Fruit fly (Drosophila melanogaster) whole organism, adult: Measurements from ENCODE around the gene Os-C.

Experiments
- CG11617 ChIP-seq: fragments of 200-800 bp; sonication (Bioruptor generic); optimal IDR thresholded peaks from 2 replicates; lab custom pipeline; 2017; ENCODE audit warnings: mild to moderate bottlenecking, missing biosample characterization, missing genetic modification reagents, missing genetic modification characterization
- CG12768 ChIP-seq: fragments of 200-800 bp; sonication (Bioruptor generic); optimal IDR thresholded peaks from 2 replicates; lab custom pipeline; 2017; ENCODE audit warnings: missing biosample characterization, missing genetic modification characterization, mild to moderate bottlenecking, moderate library complexity, missing genetic modification reagents
- CG14711 ChIP-seq: fragments of 200-800 bp; sonication (Bioruptor generic); optimal IDR thresholded peaks from 2 replicates; lab custom pipeline; 2018; ENCODE audit warnings: missing biosample characterization, mild to moderate bottlenecking, missing genetic modification characterization, moderate library complexity
- CG1620 ChIP-seq: fragments of 200-800 bp; sonication (Bioruptor generic); optimal IDR thresholded peaks from 2 replicates; lab custom pipeline; 2016; ENCODE audit warnings: missing biosample characterization, missing genetic modification characterization
- CG5204 ChIP-seq: fragments of 200-800 bp; sonication (Bioruptor generic); optimal IDR thresholded peaks from 2 replicates; lab custom pipeline; 2016; ENCODE audit warnings: missing biosample characterization, missing genetic modification characterization
- CG7045 ChIP-seq: fragments of 200-800 bp; sonication (Bioruptor generic); optimal IDR thresholded peaks from 2 replicates; lab custom pipeline; 2017; ENCODE audit warnings: missing biosample characterization, mild to moderate bottlenecking, missing genetic modification characterization
- CG7101 ChIP-seq: fragments of 200-800 bp; sonication (Bioruptor generic); optimal IDR thresholded peaks from 2 replicates; lab custom pipeline; 2018; ENCODE audit warnings: missing biosample characterization, mild to moderate bottlenecking, missing genetic modification characterization, moderate library complexity
- Clk ChIP-seq: fragments of 200-800 bp; sonication (Bioruptor generic); optimal IDR thresholded peaks from 2 replicates; lab custom pipeline; 2017; ENCODE audit warnings: missing biosample characterization, missing genetic modification characterization
- Crg-1 ChIP-seq: fragments of 200-800 bp; sonication (Bioruptor generic); optimal IDR thresholded peaks from 2 replicates; lab custom pipeline; 2016; ENCODE audit warnings: missing biosample characterization, missing genetic modification characterization
- Hr96 ChIP-seq: fragments of 200-800 bp; sonication (Bioruptor generic); optimal IDR thresholded peaks from 2 replicates; lab custom pipeline; 2016; ENCODE audit warnings: missing biosample characterization, missing genetic modification characterization
- Mnt ChIP-seq: fragments of 200-800 bp; sonication (Bioruptor generic); optimal IDR thresholded peaks from 2 replicates; lab custom pipeline; 2016; ENCODE audit warnings: missing biosample characterization, mild to moderate bottlenecking, missing genetic modification characterization
- bab1 ChIP-seq: fragments of 200-800 bp; sonication (Bioruptor generic); optimal IDR thresholded peaks from 3 replicates; lab custom pipeline; 2019; ENCODE audit warnings: missing biosample characterization, mild to moderate bottlenecking, missing genetic modification characterization, moderate library complexity
- cic ChIP-seq: fragments of 200-800 bp; sonication (Bioruptor generic); optimal IDR thresholded peaks from 2 replicates; lab custom pipeline; 2017; ENCODE audit warnings: missing biosample characterization, mild to moderate bottlenecking, missing genetic modification characterization, moderate library complexity
- cnc ChIP-seq, 2 experiments: fragments of >200 bp; optimal IDR thresholded peaks; 2 replicates each; lab custom pipeline; 2017
- kay ChIP-seq: fragments of 200-800 bp; sonication (Bioruptor generic); peaks from one replicate; lab custom pipeline; 2016; ENCODE audit warnings: missing biosample characterization, missing genetic modification characterization, borderline replicate concordance
- ovo ChIP-seq: fragments of 200-800 bp; sonication (Bioruptor generic); optimal IDR thresholded peaks from 2 replicates; lab custom pipeline; 2016; ENCODE audit warnings: missing biosample characterization, missing genetic modification characterization
- pad ChIP-seq: fragments of 200-800 bp; sonication (Bioruptor generic); optimal IDR thresholded peaks from 3 replicates; lab custom pipeline; 2017; ENCODE audit warnings: missing biosample characterization, missing genetic modification characterization, mild to moderate bottlenecking, moderate library complexity, missing genetic modification reagents
- tj ChIP-seq: fragments of 200-800 bp; sonication (Bioruptor generic); optimal IDR thresholded peaks from 3 replicates; lab custom pipeline; 2017; ENCODE audit warnings: missing biosample characterization, mild to moderate bottlenecking, missing genetic modification characterization, moderate library complexity
- toe ChIP-seq: fragments of 200-800 bp; sonication (Bioruptor generic); optimal IDR thresholded peaks from 2 replicates; lab custom pipeline; 2016; ENCODE audit warnings: missing biosample characterization, missing genetic modification characterization

Gene Os-C

DNA sequence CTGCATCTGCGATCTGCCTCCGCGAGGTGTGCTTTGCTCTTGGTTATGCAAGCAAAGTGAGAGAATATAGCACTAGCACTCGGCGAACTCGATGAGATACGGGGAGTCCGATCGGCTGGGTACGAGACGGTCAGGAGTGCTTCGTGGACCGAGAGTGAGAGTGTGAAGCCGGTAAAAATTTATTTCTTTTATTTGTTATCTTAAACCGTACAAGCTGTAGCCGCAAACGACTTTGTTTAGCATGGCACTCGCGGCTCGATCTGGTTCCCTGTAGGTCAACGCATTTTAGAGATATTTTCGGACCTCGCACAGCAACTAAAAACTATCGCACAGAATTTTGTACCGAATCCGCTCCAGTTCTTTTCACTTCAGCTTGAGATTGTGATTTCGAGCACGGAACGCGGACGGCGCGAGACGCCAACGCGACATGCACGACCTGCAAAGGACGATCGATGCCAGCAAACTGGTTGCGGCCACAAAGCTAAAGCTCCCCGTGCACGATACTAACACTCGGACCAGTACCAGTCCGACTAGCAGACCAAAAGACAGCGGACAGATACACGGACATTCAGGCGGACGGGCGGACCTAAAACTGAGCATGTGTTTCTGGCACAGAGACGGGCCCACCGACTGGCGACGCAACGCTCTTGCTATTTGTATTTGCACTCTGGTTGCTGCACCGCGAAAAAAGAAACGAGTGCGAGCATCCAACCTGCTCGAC, 12.1 kb upstream of the Os-C start:
- TF ChIP-seq Hr96 (GFP tag; lab: Kevin White, UChicago), result peak; percentile 11
- TF ChIP-seq CG12768 (GFP tag; lab: Kevin White, UChicago), result no peak
- TF ChIP-seq kay (GFP tag; lab: Kevin White, UChicago), result no peak

DNA sequence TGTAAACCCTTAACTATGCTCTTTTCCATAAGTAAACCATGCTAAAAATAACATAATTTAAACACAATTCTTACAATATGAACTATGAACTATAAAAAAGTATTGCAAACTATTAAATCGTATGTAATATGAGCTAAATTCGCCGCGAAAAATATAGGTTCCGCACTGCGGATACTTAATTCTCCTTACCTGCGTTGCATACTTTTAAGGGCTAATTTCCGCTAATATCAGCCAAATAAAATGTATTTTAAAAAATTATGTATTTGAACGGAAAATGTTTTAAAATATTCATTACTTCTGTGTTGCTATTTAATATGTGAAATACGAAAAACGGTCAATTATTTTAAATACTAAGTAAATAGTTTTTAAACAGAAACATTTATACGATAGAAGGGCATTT, 11.4 kb upstream of the Os-C start, which contains the start of gene dsx:
Gene dsx, minus strand, starts transcription at position 62 of the 400 bp plus-strand sequence.
- TF ChIP-seq Crg-1 (GFP tag; lab: Kevin White, UChicago) (no peak), CG7045 (peak; percentile 11), tj (no peak), Clk (no peak), CG11617 (no peak), CG5204 (GFP tag; lab: Kevin White, UChicago) (no peak)

DNA sequence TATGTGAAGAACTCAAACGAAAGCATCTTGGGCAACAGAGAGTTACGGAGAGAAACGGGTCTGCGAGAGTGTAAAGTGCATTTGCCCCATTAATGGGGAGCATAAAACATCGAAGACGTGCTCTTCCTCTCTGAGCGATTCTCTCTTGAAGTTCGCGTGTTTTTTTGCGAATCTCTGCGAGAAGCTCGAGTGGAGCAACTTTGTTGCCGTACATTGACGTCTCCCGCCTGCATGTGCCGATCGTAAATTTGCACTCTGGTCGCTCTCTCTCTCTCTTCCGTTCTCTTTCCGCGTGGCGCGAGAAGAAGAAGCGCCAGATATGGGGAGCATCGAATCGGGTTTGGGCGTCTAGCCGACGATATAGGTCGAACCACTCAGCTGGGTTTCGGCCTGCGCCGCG, 11.0 kb upstream of the Os-C start:
- TF ChIP-seq Mnt (GFP tag; lab: Kevin White, UChicago) (peak; percentile 71), Crg-1 (GFP tag; lab: Kevin White, UChicago) (no peak)

DNA sequence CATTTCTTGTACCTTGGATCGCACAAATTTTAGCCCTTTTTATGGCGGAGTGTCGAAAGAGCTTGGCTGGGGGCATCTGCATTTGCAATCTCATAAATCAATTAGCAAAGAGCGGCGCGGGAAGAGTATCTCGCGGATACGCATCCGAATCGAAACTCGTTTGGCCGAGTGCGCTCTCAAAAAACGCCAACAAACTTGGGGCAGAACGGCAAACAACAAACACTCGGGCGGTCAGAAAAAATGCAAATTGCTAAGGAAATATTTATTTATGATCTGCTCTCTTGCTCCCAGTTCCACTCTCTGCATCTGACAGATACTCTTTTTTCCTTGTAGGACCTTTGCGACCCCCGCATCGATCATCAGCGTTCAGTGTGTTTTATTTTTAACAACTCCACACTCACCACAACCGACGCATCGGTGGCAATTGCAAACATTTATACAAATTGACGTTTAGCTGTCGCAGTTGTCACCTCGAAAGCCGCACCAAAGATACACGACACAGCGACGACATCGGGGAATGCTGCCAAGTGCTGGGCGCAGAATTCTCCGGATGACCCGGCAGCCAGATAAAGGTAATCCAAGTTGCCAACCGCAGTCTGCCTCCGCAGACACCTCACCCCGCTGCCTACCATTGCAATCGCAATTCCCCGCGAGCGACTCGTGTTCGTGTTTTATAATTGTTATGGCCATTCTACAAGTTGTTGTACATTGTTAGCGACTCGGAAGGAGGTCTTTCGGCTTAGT, 9.6 kb upstream of the Os-C start:
- TF ChIP-seq CG14711 (tag; lab: Kevin White, UChicago) (no peak), CG7045 (no peak), CG12768 (GFP tag; lab: Kevin White, UChicago) (no peak), CG1620 (GFP tag; lab: Kevin White, UChicago) (no peak), ovo (GFP tag; lab: Kevin White, UChicago) (no peak), toe (GFP tag; lab: Kevin White, UChicago) (no peak), cnc (optimal IDR thresholded peaks at IDR 0.05; lab: Kevin White, UChicago) (no peak), tj (no peak), bab1 (GFP tag; lab: Kevin White, UChicago) (no peak), CG11617 (no peak)

DNA sequence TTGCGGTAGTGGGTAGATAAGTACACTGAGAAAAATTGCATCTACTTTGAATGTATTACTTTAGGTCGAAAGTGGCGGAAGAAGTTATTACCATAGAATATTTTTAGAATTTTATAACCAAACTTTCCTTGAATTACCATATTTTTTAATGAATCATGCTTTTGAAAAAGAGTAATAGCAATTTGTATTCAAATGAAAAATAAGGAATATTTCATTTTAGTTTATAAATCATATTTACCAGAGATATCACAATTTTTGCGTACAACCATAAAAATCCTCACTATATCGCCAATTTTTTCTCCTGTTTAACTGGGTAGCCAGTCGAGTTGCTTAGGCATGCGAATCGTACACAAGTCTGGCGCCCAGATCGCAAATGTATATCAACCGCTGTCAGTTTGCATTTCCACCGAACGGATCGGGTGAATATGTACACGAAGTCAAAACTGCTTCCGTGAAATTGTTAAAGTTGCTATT, 9.0 kb upstream of the Os-C start:
- TF ChIP-seq CG14711 (tag; lab: Kevin White, UChicago) (no peak), tj (peak; percentile 4)

DNA sequence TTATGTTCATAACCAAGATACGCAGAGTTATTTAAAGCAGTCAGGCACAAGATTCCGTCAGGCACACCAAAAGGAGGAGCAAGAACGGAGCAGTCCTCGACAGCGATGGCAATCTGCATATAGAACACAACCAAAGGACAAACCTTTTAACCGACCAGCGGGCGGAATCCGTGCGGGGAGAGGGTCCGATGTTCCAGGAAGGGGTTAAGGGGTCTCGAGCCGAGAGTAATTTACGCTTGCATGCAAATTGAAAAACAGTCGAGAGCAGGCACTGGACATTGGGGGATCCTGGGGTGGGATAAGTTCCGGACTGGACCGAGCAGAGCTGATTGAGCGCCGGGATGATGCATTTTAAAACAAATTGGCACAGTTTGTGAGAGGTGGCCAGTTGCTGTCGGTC, 8.1 kb upstream of the Os-C start:
- no peak for TF ChIP-seq tj
- TF ChIP-seq CG7101 (tag; lab: Kevin White, UChicago), result no peak
- TF ChIP-seq bab1 (GFP tag; lab: Kevin White, UChicago), result no peak
- no peak for TF ChIP-seq CG1620 (GFP tag; lab: Kevin White, UChicago)
- TF ChIP-seq CG11617, result no peak

DNA sequence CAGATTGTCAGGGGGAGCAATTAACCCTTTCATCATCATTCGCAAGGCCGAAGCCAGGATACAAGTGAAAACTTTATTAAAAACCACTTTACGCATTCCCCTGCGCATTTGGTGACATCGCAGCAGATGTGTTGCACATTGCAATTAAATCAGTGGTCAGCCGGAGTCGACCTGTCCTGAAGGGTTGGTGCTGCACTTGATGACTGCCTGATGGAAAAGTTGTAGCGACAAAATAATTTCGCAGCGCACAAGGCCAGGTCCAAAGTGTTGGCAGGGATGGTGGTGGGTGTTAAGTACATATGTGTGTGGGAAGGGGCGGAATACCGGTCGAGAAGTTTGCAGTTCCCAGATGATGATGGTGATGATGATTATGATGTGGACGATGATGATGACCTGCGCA, 6.6 kb upstream of the Os-C start:
- TF ChIP-seq CG12768 (GFP tag; lab: Kevin White, UChicago), result no peak
- TF ChIP-seq CG7101 (tag; lab: Kevin White, UChicago), result no peak
- no peak for TF ChIP-seq toe (GFP tag; lab: Kevin White, UChicago)
- no peak for TF ChIP-seq CG7045
- no peak for TF ChIP-seq kay (GFP tag; lab: Kevin White, UChicago)
- no peak for TF ChIP-seq Crg-1 (GFP tag; lab: Kevin White, UChicago)
- TF ChIP-seq ovo (GFP tag; lab: Kevin White, UChicago), result no peak
- no peak for TF ChIP-seq CG11617
- TF ChIP-seq tj, result no peak
- TF ChIP-seq cnc (optimal IDR thresholded peaks at IDR 0.05; lab: Kevin White, UChicago), result no peak
- no peak for TF ChIP-seq bab1 (GFP tag; lab: Kevin White, UChicago)
- no peak for TF ChIP-seq CG5204 (GFP tag; lab: Kevin White, UChicago)
- no peak for TF ChIP-seq pad (GFP tag; lab: Kevin White, UChicago)
- TF ChIP-seq CG1620 (GFP tag; lab: Kevin White, UChicago), result no peak
- TF ChIP-seq cic (GFP tag; lab: Kevin White, UChicago), result no peak

DNA sequence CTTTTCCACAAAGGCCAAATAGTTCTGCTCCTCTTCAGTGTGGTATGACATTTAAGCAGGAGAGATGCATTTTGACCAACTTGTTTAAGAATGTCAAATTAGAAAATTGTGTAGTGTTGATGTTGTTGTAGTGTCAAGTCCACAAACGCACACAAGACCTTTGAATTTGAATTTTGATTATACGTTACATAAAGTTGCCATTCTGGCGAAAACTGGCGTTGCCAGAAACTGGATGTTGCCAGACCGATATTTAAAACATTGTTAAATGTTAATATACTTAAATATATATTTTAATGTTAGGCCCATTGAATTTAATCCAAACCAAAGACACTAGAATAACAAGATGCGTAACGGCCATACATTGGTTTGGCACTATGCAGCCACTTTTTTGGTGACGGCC, 5.7 kb upstream of the Os-C start:
- TF ChIP-seq ovo (GFP tag; lab: Kevin White, UChicago), result no peak
- no peak for TF ChIP-seq toe (GFP tag; lab: Kevin White, UChicago)
- TF ChIP-seq Clk, result no peak
